Worm (Caenorhabditis elegans): ENCODE data around the gene R10E4.11.

ce11 chrIII:4314502-4314901 is 13.7 kb upstream of the R10E4.11 start:
- TF ChIP-seq snpc-4 (GFP tag; optimal IDR thresholded peaks at IDR 0.05) (no peak), snpc-4 (tag; optimal IDR thresholded peaks at IDR 0.05) (no peak), F57A8.1 (GFP tag; optimal IDR thresholded peaks at IDR 0.05) (no peak), efl-1 (GFP tag; optimal IDR thresholded peaks at IDR 0.05) (no peak), dpff-1 (tag; optimal IDR thresholded peaks at IDR 0.05) (no peak)

Measured in whole organism, young adult.